Worm (Caenorhabditis elegans): Measurements from ENCODE around the gene R07E5.5.
A peak's percentile ranks its signal among the peaks of the same experiment; 100 is the strongest.

R07E5.5 gene

DNA sequence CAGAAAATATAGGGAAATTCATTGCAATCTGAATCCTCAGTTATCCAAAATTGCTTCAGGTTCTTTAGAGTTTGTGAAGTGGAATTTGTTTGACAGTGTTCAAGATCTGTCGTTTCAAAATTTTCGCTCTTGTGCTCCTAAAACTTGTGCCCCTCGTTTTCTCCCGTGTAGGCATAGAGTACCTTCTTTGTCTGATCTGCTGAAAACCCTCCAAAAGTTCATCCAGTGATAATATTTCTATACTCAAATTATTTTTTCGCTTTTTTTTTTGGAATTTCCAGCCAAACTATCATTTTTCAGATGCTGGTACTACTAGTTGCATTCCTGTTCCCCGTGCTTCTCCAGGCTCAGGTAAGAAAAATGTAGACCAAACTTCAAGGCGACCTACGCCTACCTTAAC is 2.7 kb upstream of the R07E5.5 start, which contains the start of gene R07E5.4:
Gene R07E5.4, plus strand, starts transcription at position 301 of the 400 bp plus-strand sequence.
- TF ChIP-seq ceh-100 (GFP tag; IDR thresholded peaks at IDR 0.05), result no peak
- no peak for TF ChIP-seq F33H1.4 (GFP tag; IDR thresholded peaks at IDR 0.05)
- no peak for TF ChIP-seq unc-62 (GFP tag; optimal IDR thresholded peaks at IDR 0.05)
- no peak for TF ChIP-seq athp-1 (tag; optimal IDR thresholded peaks at IDR 0.05)
- TF ChIP-seq hrde-1 (tag; optimal IDR thresholded peaks at IDR 0.05; ENCODE audit: borderline replicate concordance), result no peak
- TF ChIP-seq attf-3 (GFP tag; conservative IDR thresholded peaks at IDR 0.05), result no peak
- TF ChIP-seq chd-7 (tag; optimal IDR thresholded peaks at IDR 0.05), result no peak
- no peak for TF ChIP-seq atf-7 (tag; optimal IDR thresholded peaks at IDR 0.05)
- TF ChIP-seq snpc-1.1 (tag; optimal IDR thresholded peaks at IDR 0.05; ENCODE audit: insufficient read depth), result no peak
- TF ChIP-seq pbrm-1 (GFP tag; IDR thresholded peaks at IDR 0.05), result no peak
- no peak for TF ChIP-seq snpc-4 (GFP tag; optimal IDR thresholded peaks at IDR 0.05)
- TF ChIP-seq snpc-4 (tag; optimal IDR thresholded peaks at IDR 0.05), result no peak
- no peak for TF ChIP-seq nhr-90 (tag; optimal IDR thresholded peaks at IDR 0.05)
- TF ChIP-seq Y95B8A.8 (GFP tag; IDR thresholded peaks at IDR 0.05), result no peak
- TF ChIP-seq Y67H2A.10 (GFP tag; conservative IDR thresholded peaks at IDR 0.05), result no peak
- no peak for TF ChIP-seq fkh-3 (tag; optimal IDR thresholded peaks at IDR 0.05)
- TF ChIP-seq lin-26 (GFP tag; IDR thresholded peaks at IDR 0.05), result no peak
- TF ChIP-seq B0261.1 (tag; optimal IDR thresholded peaks at IDR 0.05), result no peak
- TF ChIP-seq F52B5.7 (tag; optimal IDR thresholded peaks at IDR 0.05), result no peak
- no peak for TF ChIP-seq madf-10 (tag; optimal IDR thresholded peaks at IDR 0.05)
- no peak for TF ChIP-seq bed-2 (GFP tag; IDR thresholded peaks at IDR 0.05)

ce11 chrIII:4395857-4396256 is 1.4 kb upstream of the R07E5.5 start:
- no peak for TF ChIP-seq ceh-58 (GFP tag; IDR thresholded peaks at IDR 0.05)
- peak; percentile 93 for TF ChIP-seq nfyb-1 (GFP tag; IDR thresholded peaks at IDR 0.05)
- no peak for TF ChIP-seq mes-4 (tag; optimal IDR thresholded peaks at IDR 0.05)

DNA sequence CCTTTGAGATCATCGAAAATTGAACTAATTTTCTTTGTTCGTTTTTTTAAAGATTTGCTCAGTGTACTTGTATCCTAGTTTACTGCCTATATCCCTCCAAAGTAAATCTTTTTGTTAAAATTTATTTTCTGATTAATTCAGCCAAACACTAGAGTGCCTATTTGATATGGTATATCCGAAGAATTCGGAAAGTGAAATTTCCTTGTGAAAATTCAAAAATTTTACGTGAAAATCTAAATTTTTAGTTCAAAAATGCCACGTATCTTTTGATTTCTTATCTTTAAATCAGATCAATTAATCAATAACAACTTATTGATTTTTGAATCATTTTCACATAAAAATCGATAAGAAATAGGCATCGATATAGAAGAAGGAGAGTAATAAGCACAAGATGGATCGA is 1.2 kb downstream of the R07E5.5 start, which contains the start of gene R07E5.6:
Gene R07E5.6, plus strand, starts transcription at position 301 of the 400 bp plus-strand sequence.
- no peak for TF ChIP-seq tbp1 (GFP tag; optimal IDR thresholded peaks at IDR 0.05)
- TF ChIP-seq tbx-9 (tag; optimal IDR thresholded peaks at IDR 0.05; ENCODE audit: borderline replicate concordance), result no peak
- TF ChIP-seq gei-17 (GFP tag; optimal IDR thresholded peaks at IDR 0.05), result no peak
- no peak for TF ChIP-seq aptf-3 (GFP tag; IDR thresholded peaks at IDR 0.05)
- TF ChIP-seq egl-44 (GFP tag; IDR thresholded peaks at IDR 0.05), result no peak
- TF ChIP-seq hsf-1 (GFP tag; IDR thresholded peaks at IDR 0.05), result no peak
- TF ChIP-seq ztf-18 (tag; optimal IDR thresholded peaks at IDR 0.05), result no peak
- no peak for TF ChIP-seq efl-1 (GFP tag; optimal IDR thresholded peaks at IDR 0.05)

DNA sequence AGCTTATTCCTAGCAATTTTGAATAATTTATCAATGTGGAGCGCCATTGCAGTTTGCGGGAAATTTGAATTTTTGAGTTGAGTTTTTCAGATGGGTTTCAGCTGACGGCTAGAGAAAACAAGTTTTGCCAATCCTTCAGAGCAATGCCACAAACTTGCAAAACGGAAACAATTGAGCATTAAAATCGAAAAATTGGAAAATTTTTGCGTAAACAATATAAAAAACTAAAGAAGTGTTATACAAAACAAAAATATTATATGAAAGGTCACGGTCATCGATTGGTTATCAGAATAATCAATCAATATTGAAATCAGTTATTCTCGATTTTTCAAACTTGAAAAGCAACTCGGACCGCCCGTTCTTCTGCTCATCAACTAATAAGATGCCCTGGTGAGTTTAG is 3.9 kb downstream of the R07E5.5 start, which contains the start of gene R07E5.15:
Gene R07E5.15, plus strand, starts transcription at position 301 of the 400 bp plus-strand sequence.
- TF ChIP-seq nhr-80 (tag; optimal IDR thresholded peaks at IDR 0.05) (no peak), Y53G8AR.9 (GFP tag; conservative IDR thresholded peaks at IDR 0.05) (no peak), ccch-3 (GFP tag; optimal IDR thresholded peaks at IDR 0.05) (no peak), ztf-22 (GFP tag; optimal IDR thresholded peaks at IDR 0.05) (no peak), K12H6.12 (tag; optimal IDR thresholded peaks at IDR 0.05) (no peak), nhr-90 (tag; optimal IDR thresholded peaks at IDR 0.05) (no peak), hsf-1 (GFP tag; IDR thresholded peaks at IDR 0.05) (no peak), akir-1 (GFP tag; optimal IDR thresholded peaks at IDR 0.05) (no peak)
